Fruit fly (Drosophila melanogaster) whole organism, adult: ENCODE results near the gene CG14234.

ENCODE experiments used
- CG11617 ChIP-seq: fragments of 200-800 bp; sonication (Bioruptor generic); optimal IDR thresholded peaks from 2 replicates; lab custom pipeline; 2017; ENCODE audit warnings: mild to moderate bottlenecking, missing biosample characterization, missing genetic modification reagents, missing genetic modification characterization
- CG1620 ChIP-seq: fragments of 200-800 bp; sonication (Bioruptor generic); optimal IDR thresholded peaks from 2 replicates; lab custom pipeline; 2016; ENCODE audit warnings: missing biosample characterization, missing genetic modification characterization
- CG33017 ChIP-seq: fragments of 200-800 bp; sonication (Bioruptor generic); optimal IDR thresholded peaks from 2 replicates; lab custom pipeline; 2018; ENCODE audit warnings: missing biosample characterization, mild to moderate bottlenecking, missing genetic modification characterization, moderate library complexity
- CG7045 ChIP-seq: fragments of 200-800 bp; sonication (Bioruptor generic); optimal IDR thresholded peaks from 2 replicates; lab custom pipeline; 2017; ENCODE audit warnings: missing biosample characterization, mild to moderate bottlenecking, missing genetic modification characterization
- CG7101 ChIP-seq: fragments of 200-800 bp; sonication (Bioruptor generic); optimal IDR thresholded peaks from 2 replicates; lab custom pipeline; 2018; ENCODE audit warnings: missing biosample characterization, mild to moderate bottlenecking, missing genetic modification characterization, moderate library complexity
- Clk ChIP-seq: fragments of 200-800 bp; sonication (Bioruptor generic); optimal IDR thresholded peaks from 2 replicates; lab custom pipeline; 2017; ENCODE audit warnings: missing biosample characterization, missing genetic modification characterization
- Hr96 ChIP-seq: fragments of 200-800 bp; sonication (Bioruptor generic); optimal IDR thresholded peaks from 2 replicates; lab custom pipeline; 2016; ENCODE audit warnings: missing biosample characterization, missing genetic modification characterization
- Mnt ChIP-seq: fragments of 200-800 bp; sonication (Bioruptor generic); optimal IDR thresholded peaks from 2 replicates; lab custom pipeline; 2016; ENCODE audit warnings: missing biosample characterization, mild to moderate bottlenecking, missing genetic modification characterization
- cic ChIP-seq: fragments of 200-800 bp; sonication (Bioruptor generic); optimal IDR thresholded peaks from 2 replicates; lab custom pipeline; 2017; ENCODE audit warnings: missing biosample characterization, mild to moderate bottlenecking, missing genetic modification characterization, moderate library complexity
- kay ChIP-seq: fragments of 200-800 bp; sonication (Bioruptor generic); peaks from one replicate; lab custom pipeline; 2016; ENCODE audit warnings: missing biosample characterization, missing genetic modification characterization, borderline replicate concordance
- ovo ChIP-seq: fragments of 200-800 bp; sonication (Bioruptor generic); optimal IDR thresholded peaks from 2 replicates; lab custom pipeline; 2016; ENCODE audit warnings: missing biosample characterization, missing genetic modification characterization
- tj ChIP-seq: fragments of 200-800 bp; sonication (Bioruptor generic); optimal IDR thresholded peaks from 3 replicates; lab custom pipeline; 2017; ENCODE audit warnings: missing biosample characterization, mild to moderate bottlenecking, missing genetic modification characterization, moderate library complexity

DNA sequence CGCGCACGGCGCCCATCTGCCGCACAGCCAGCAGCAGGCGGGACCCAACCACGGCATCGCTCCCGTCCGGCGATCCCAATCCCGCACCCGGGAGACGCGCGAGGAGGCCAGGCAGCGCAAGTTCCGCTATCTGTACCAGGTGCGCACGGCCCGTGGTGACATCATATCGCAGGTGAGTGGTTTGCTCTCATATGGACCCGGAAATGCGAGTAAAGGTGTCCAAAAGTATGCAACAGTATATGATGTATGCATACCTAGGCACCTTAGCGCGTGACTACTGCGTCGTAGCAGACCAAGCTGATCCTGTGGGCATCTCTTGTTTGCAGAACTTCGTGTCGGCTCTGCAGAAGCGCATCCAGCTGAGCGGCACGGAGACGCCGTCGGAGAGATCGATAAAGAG, 2.5 kb downstream of the CG14234 start:
- TF ChIP-seq CG11617 = no peak
- no peak for TF ChIP-seq cic (GFP tag; lab: Kevin White, UChicago)
- no peak for TF ChIP-seq ovo (GFP tag; lab: Kevin White, UChicago)
- TF ChIP-seq CG1620 (GFP tag; lab: Kevin White, UChicago) = no peak
- TF ChIP-seq Clk (GFP tag; lab: Kevin White, UChicago) = no peak
- TF ChIP-seq CG33017 (tag; lab: Kevin White, UChicago) = no peak
- TF ChIP-seq CG7045 (GFP tag; lab: Kevin White, UChicago) = no peak
- TF ChIP-seq Hr96 (GFP tag; lab: Kevin White, UChicago) = no peak
- no peak for TF ChIP-seq Mnt (GFP tag; lab: Kevin White, UChicago)
- no peak for TF ChIP-seq tj (GFP tag; lab: Kevin White, UChicago)
- TF ChIP-seq kay (GFP tag; lab: Kevin White, UChicago) = no peak
- TF ChIP-seq CG7101 = no peak
